Fruit fly (Drosophila melanogaster) whole organism, wandering third instar larva: Measurements from ENCODE around the gene ClpP.

Experiments
- Dfd ChIP-seq: fragments of >200 bp; optimal IDR thresholded peaks from 2 replicates; lab custom pipeline; 2017; ENCODE audit warnings: missing biosample characterization, missing genetic modification characterization
- GATAd ChIP-seq: sonication (Bioruptor generic); optimal IDR thresholded peaks from 2 replicates; lab custom pipeline; 2016; ENCODE audit warnings: missing biosample characterization, missing genetic modification characterization
- HLH106 ChIP-seq: fragments of 200-800 bp; optimal IDR thresholded peaks from 3 replicates; lab custom pipeline; 2019; ENCODE audit warnings: missing biosample characterization, mild to moderate bottlenecking, missing genetic modification characterization, moderate library complexity
- Hnf4 ChIP-seq: fragments of 200-800 bp; sonication (Bioruptor generic); optimal IDR thresholded peaks from 2 replicates; lab custom pipeline; 2016; ENCODE audit warnings: missing biosample characterization, mild to moderate bottlenecking, missing genetic modification characterization
- Myc ChIP-seq: fragments of >200 bp; optimal IDR thresholded peaks from 2 replicates; lab custom pipeline; 2017
- Rel ChIP-seq, 2 experiments: fragments of 200-800 bp; sonication (Bioruptor generic) in 1 of 2; optimal IDR thresholded peaks; 2 replicates in 1 of 2; 3 replicates in 1 of 2; lab custom pipeline; 2016 to 2019; ENCODE audit warnings: mild to moderate bottlenecking in 2 of 2, missing biosample characterization in 2 of 2, missing genetic modification characterization in 2 of 2, moderate library complexity in 1 of 2
- dl ChIP-seq, 2 experiments: fragments of 175-275, 200-275 bp in 1 of 2; fragments of 200-275 bp in 1 of 2; sonication (Bioruptor generic); optimal IDR thresholded peaks; lab custom pipeline; 2018; ENCODE audit warnings: mild to moderate bottlenecking in 2 of 2, missing biosample characterization in 2 of 2, missing genetic modification characterization in 2 of 2, moderate library complexity in 2 of 2; ENCODE audit not compliant: partially characterized antibody in 2 of 2, insufficient read depth in 1 of 2
- fru ChIP-seq: fragments of 200-800 bp; sonication (Bioruptor generic); optimal IDR thresholded peaks from 3 replicates; lab custom pipeline; 2016; ENCODE audit warnings: missing biosample characterization, mild to moderate bottlenecking, missing genetic modification characterization
- psq ChIP-seq: fragments of 200-800 bp; sonication (Bioruptor generic); optimal IDR thresholded peaks from 3 replicates; lab custom pipeline; 2017; ENCODE audit warnings: missing biosample characterization, mild to moderate bottlenecking, missing genetic modification characterization, moderate library complexity

DNA sequence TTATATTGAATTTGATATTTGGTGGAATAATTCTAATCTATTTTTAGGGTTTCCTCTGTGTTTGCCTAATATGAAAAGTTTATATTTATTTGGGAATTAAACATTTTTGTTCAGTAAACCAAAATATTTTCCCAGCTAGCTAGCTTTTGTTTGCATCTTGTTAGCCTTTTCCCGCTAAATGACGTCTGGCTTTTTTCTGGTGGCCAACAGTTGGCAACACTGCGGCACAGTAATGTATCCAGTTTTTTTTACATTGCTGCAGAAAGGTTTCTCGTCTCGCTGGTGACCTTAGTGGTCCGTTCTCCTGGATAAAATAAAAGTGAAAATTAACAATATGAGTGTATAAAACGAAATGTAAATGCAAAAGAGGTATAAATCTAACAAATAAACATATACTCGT lies 7.6 kb downstream of the ClpP start, which contains the start of gene lft:
- no peak for TF ChIP-seq Rel (GFP tag; optimal IDR thresholded peaks at IDR 0.05; lab: Kevin White, UChicago)
- no peak for TF ChIP-seq Rel (tag; optimal IDR thresholded peaks at IDR 0.05; lab: Kevin White, UChicago)
- no peak for TF ChIP-seq Hnf4
- no peak for TF ChIP-seq GATAd (GFP tag; lab: Kevin White, UChicago)
- TF ChIP-seq fru (GFP tag; lab: Kevin White, UChicago): peak; percentile 85
- peak; percentile 69 for TF ChIP-seq Myc (lab: Kevin White, UChicago)
- TF ChIP-seq HLH106: no peak
- TF ChIP-seq dl (GFP tag; optimal IDR thresholded peaks at IDR 0.05; lab: Kevin White, UChicago; ENCODE audit: insufficient read depth in 1 of 2, partially characterized antibody in 2 of 2): no peak
- TF ChIP-seq Dfd: no peak
- no peak for TF ChIP-seq psq
